Worm (Caenorhabditis elegans): Measurements from ENCODE around the gene Y39H10A.1.
A peak's percentile ranks its signal among the peaks of the same experiment; 100 is the strongest.

Gene Y39H10A.1

DNA sequence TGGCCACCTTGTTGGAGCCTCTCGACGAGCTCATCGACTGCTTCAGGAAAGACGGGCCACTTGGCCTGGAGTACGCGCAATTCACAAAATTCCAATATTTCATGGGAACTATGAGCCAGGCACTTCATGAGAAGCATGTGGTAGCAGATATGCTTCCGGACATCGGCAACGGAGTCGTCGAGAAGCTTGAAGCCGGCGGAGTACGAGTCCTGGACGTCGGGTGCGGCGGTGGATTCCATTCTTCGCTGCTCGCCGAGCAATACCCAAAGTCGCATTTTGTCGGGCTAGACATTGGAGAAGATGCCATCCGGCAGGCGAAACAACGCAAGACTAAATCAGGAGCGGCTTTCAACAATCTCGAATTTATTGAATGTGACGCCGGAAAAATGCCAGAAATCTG lies 6.6 kb downstream of the Y39H10A.1 start:
- no peak for TF ChIP-seq isw-1 (GFP tag; IDR thresholded peaks at IDR 0.05)
- no peak for TF ChIP-seq hlh-4 (tag; optimal IDR thresholded peaks at IDR 0.05)

DNA sequence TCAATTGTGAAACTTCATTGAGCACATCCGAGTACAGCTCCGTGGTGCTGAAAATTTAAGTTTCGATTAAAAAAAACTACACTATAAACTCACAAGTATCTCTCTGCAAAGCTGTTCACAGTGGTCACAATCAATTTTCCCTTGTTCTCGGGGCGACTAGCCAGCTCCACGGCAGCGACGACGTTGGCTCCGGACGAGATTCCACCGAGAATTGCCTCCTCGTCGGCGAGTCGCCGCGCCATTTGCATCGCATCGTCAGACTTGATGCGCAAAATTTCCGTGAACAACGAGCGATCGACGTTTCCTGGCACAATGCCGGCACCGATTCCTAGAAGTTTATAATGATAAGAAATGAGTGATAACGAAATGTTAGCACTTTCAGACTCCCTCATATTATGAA lies 7.6 kb downstream of the Y39H10A.1 start:
- TF ChIP-seq elt-2 (tag; optimal IDR thresholded peaks at IDR 0.05) (peak; percentile 14), grh-1 (GFP tag; IDR thresholded peaks at IDR 0.05) (no peak), ets-5 (GFP tag; IDR thresholded peaks at IDR 0.05) (no peak)

DNA sequence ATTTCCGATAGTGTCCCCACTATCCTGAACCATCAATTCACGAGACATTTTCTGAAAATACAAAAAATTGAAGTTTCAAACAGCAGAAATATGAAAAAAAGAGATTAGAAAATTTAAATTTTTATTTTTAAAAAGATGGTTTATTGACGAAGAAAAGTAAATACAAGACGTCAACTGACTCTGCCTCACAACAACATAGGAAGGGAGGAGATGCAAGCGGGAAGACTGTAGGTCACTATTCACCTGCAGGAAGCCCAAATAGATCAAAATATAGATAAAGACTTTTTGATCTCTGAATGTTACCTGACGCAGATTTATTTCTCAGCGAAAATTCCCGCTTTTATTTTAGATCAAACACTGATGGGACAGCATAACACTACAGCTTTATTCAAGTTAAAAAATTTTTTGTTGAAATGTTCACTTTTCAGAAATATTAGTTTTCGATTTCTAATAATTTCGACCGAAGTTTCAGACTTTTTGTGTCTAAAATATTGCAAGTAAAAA lies 9.1 kb downstream of the Y39H10A.1 start, which contains the start of gene cysl-3:
TSS of gene cysl-3 (minus strand) at position 51 of the 504 bp plus-strand sequence.
- no peak for TF ChIP-seq nhr-85 (tag)
- TF ChIP-seq nhr-76 (tag; optimal IDR thresholded peaks at IDR 0.05): no peak
- no peak for TF ChIP-seq elt-3 (tag; optimal IDR thresholded peaks at IDR 0.05)
- no peak for TF ChIP-seq fkh-4 (tag; optimal IDR thresholded peaks at IDR 0.05; ENCODE audit: borderline replicate concordance)
- TF ChIP-seq nhr-28 (tag; optimal IDR thresholded peaks at IDR 0.05): no peak
- no peak for TF ChIP-seq hlh-17 (GFP tag; optimal IDR thresholded peaks at IDR 0.05; ENCODE audit: borderline replicate concordance)
- no peak for TF ChIP-seq fkh-10 (GFP tag; optimal IDR thresholded peaks at IDR 0.05)
- TF ChIP-seq sptf-1 (tag; optimal IDR thresholded peaks at IDR 0.05): no peak
- TF ChIP-seq lir-3 (tag; optimal IDR thresholded peaks at IDR 0.05; ENCODE audit: poor library complexity): no peak
- no peak for TF ChIP-seq efl-1 (optimal IDR thresholded peaks at IDR 0.05)
- no peak for TF ChIP-seq efl-1 (GFP tag; optimal IDR thresholded peaks at IDR 0.05 in 1 of 2)
- TF ChIP-seq mdl-1 (tag; optimal IDR thresholded peaks at IDR 0.05): no peak
- TF ChIP-seq ets-5 (GFP tag; IDR thresholded peaks at IDR 0.05): no peak
- TF ChIP-seq egl-13 (tag; optimal IDR thresholded peaks at IDR 0.05): no peak
- no peak for TF ChIP-seq snpc-4 (tag; optimal IDR thresholded peaks at IDR 0.05)
- no peak for TF ChIP-seq lin-13 (GFP tag; optimal IDR thresholded peaks at IDR 0.05)
- no peak for TF ChIP-seq rnt-1 (tag; optimal IDR thresholded peaks at IDR 0.05)

DNA sequence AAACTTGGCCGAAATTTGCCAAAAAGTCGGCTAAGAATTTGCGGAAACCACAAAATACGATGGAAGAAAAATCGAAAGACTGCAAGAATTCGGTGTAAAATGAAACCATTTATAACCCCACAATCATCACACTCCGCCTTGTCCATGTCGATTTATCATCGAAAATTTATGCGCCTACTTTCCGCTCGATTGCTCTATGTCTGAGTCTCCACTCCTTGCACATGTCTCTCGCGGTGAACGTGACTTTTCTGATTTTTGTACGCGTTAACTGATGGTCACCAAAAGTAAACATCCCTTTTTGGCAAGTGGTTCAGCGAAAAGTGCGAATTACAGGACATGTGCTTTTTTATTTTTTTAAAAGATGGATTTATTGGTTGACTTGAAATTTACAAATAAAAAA lies 9.9 kb downstream of the Y39H10A.1 start:
- peak; percentile 61 for TF ChIP-seq elt-2 (tag; optimal IDR thresholded peaks at IDR 0.05)
- TF ChIP-seq efl-1 (optimal IDR thresholded peaks at IDR 0.05): no peak
- TF ChIP-seq efl-1 (GFP tag; optimal IDR thresholded peaks at IDR 0.05 in 1 of 2): peak in 1 of 2 experiments; percentile 87
- TF ChIP-seq mdl-1 (tag; optimal IDR thresholded peaks at IDR 0.05): peak in 1 of 2 experiments; percentile 28
- TF ChIP-seq nhr-19 (GFP tag; conservative IDR thresholded peaks at IDR 0.05): no peak
- TF ChIP-seq nhr-84 (tag; optimal IDR thresholded peaks at IDR 0.05): no peak
- peak; percentile 32 for TF ChIP-seq snu-23 (GFP tag; optimal IDR thresholded peaks at IDR 0.05)
- peak in 1 of 6 experiments; percentile 12 for TF ChIP-seq elt-3 (tag; optimal IDR thresholded peaks at IDR 0.05)
- TF ChIP-seq lin-35 (GFP tag; optimal IDR thresholded peaks at IDR 0.05): peak in 1 of 2 experiments; percentile 37
- TF ChIP-seq nhr-85 (tag): peak; percentile 69
- no peak for TF ChIP-seq ceh-63 (GFP tag; optimal IDR thresholded peaks at IDR 0.05)
- TF ChIP-seq tlp-1 (tag; optimal IDR thresholded peaks at IDR 0.05): no peak
- peak; percentile 51 for TF ChIP-seq lin-14 (GFP tag; optimal IDR thresholded peaks at IDR 0.05)
- no peak for TF ChIP-seq xbp-1 (tag; optimal IDR thresholded peaks at IDR 0.05)
- peak; percentile 43 for TF ChIP-seq blmp-1 (tag; optimal IDR thresholded peaks at IDR 0.05)
- no peak for TF ChIP-seq fkh-8 (tag; optimal IDR thresholded peaks at IDR 0.05)
- TF ChIP-seq tbx-2 (tag; optimal IDR thresholded peaks at IDR 0.05): no peak
- peak; percentile 33 for TF ChIP-seq nhr-20 (tag; optimal IDR thresholded peaks at IDR 0.05)

DNA sequence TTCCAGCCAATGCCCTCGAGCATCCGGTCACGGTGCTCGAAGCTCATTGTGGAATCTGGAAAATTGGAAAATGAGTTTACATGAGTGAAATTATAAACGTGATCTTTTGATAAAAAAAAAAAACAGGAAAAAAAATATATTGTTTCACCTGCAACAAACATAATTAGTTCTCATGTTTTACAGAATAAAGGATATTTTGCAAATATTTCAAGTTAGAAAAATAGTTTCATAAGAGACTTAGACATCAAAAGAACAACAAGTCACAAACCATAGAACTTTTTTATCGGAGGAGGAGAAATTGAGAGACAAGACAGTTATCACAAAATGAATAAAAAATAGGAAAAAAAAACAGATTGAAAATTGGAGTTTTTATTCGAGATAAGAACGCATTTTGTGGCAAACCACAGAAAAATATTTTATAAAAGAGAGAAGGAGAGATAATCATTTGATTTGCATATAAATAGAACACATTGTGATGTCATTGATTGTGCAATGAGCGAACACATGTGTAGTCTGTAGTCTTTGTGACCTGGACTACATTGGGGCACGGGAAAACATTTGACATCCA lies 17.2 kb downstream of the Y39H10A.1 start, which contains the start of gene R08F11.1:
TSS of gene R08F11.1 (minus strand) at position 51 of the 568 bp plus-strand sequence.
- no peak for TF ChIP-seq vab-15 (tag; optimal IDR thresholded peaks at IDR 0.05)
- TF ChIP-seq elt-2 (tag; optimal IDR thresholded peaks at IDR 0.05): peak; percentile 62

All from whole organism, L1 larva.